Worm (Caenorhabditis elegans): Measurements from ENCODE around the gene btb-7.

Gene btb-7

ce11 chrII:1712938-1713337 lies at the start of gene btb-7:
Gene btb-7, plus strand, starts transcription at chrII:1713238.
- TF ChIP-seq sem-2 (GFP tag; optimal IDR thresholded peaks at IDR 0.05) (no peak), snpc-4 (tag; optimal IDR thresholded peaks at IDR 0.05) (no peak), nhr-237 (tag; optimal IDR thresholded peaks at IDR 0.05) (no peak), lsy-2 (tag; optimal IDR thresholded peaks at IDR 0.05) (no peak), elt-1 (tag; optimal IDR thresholded peaks at IDR 0.05; ENCODE audit: borderline replicate concordance, insufficient read depth) (no peak), ceh-43 (GFP tag; optimal IDR thresholded peaks at IDR 0.05) (no peak), nhr-28 (tag; optimal IDR thresholded peaks at IDR 0.05) (no peak), tbx-8 (GFP tag; optimal IDR thresholded peaks at IDR 0.05) (no peak)

DNA sequence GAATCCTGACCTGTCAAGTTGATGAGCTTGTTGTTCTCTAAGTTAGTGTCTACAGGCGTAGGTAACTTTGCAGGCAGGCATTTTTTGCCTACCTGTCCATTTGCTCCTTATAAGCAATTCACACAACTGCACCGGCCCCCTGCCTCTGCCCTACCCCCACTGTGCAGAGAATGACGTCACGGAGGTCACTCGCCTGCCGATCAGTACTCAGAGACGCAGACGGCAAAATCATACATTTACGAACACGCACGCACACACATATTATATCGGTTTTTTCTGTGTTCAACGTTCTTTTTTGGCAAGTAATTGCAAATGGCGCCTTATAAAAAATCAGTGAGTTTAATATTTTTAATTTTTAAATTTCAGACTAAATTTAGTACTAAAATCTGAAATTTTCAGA lies 49.5 kb upstream of the btb-7 start, which contains the start of gene duxl-1:
Gene duxl-1 (plus strand): TSS at position 184 of the 400 bp plus-strand sequence.
- TF ChIP-seq cnd-1 (tag; optimal IDR thresholded peaks at IDR 0.05) = peak; percentile 21
- no peak for TF ChIP-seq unc-120 (tag; optimal IDR thresholded peaks at IDR 0.05; ENCODE audit: poor library complexity, severe bottlenecking)
- TF ChIP-seq nhr-237 (tag; optimal IDR thresholded peaks at IDR 0.05) = no peak
- TF ChIP-seq lin-13 (tag; optimal IDR thresholded peaks at IDR 0.05) = no peak
- no peak for TF ChIP-seq unc-39 (tag; optimal IDR thresholded peaks at IDR 0.05)
- TF ChIP-seq ces-1 (GFP tag; optimal IDR thresholded peaks at IDR 0.05) = no peak
- TF ChIP-seq ztf-11 (tag; optimal IDR thresholded peaks at IDR 0.05) = peak; percentile 45
- no peak for TF ChIP-seq ceh-83 (GFP tag; optimal IDR thresholded peaks at IDR 0.05)
- no peak for TF ChIP-seq bed-3 (GFP tag; optimal IDR thresholded peaks at IDR 0.05)
- no peak for TF ChIP-seq blmp-1 (tag; optimal IDR thresholded peaks at IDR 0.05)
- no peak for TF ChIP-seq nhr-12 (tag; optimal IDR thresholded peaks at IDR 0.05)
- TF ChIP-seq mep-1 (tag; optimal IDR thresholded peaks at IDR 0.05) = peak; percentile 10
- TF ChIP-seq snpc-4 (tag; optimal IDR thresholded peaks at IDR 0.05) = no peak
- no peak for TF ChIP-seq hlh-1 (tag; optimal IDR thresholded peaks at IDR 0.05)
- TF ChIP-seq ceh-39 (tag; optimal IDR thresholded peaks at IDR 0.05) = peak; percentile 93
- peak; percentile 31 for TF ChIP-seq pha-4 (tag; optimal IDR thresholded peaks at IDR 0.05)
- TF ChIP-seq zip-8 (tag; optimal IDR thresholded peaks at IDR 0.05) = peak; percentile 8
- no peak for TF ChIP-seq sptf-1 (tag; optimal IDR thresholded peaks at IDR 0.05)
- no peak for TF ChIP-seq mab-5 (tag; optimal IDR thresholded peaks at IDR 0.05)

DNA sequence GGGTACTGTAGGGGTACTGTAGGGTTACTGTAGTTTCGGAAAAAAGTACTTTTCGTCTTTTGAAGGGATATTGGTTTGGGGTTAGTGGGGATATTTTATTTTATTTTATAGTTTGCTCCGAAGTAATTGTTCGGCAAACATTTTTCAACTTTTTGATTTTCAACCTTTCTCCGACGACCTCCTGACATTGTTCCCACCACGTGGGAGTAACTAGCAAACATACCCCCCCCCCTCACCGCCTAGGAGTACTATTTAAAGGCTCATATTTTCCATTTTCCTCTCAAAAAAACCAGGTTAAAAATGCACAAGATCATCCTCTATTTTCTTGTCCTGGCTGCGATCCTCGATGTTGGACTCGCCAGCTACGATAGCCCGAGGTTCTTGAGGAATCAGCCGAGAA lies 47.0 kb upstream of the btb-7 start, which contains the start of gene srlf-29:
Gene srlf-29 (plus strand): TSS at position 301 of the 400 bp plus-strand sequence.
- TF ChIP-seq nhr-76 (tag; optimal IDR thresholded peaks at IDR 0.05) (no peak), blmp-1 (tag; optimal IDR thresholded peaks at IDR 0.05) (no peak), pha-4 (tag; optimal IDR thresholded peaks at IDR 0.05) (no peak), sem-2 (GFP tag; optimal IDR thresholded peaks at IDR 0.05) (no peak)

DNA sequence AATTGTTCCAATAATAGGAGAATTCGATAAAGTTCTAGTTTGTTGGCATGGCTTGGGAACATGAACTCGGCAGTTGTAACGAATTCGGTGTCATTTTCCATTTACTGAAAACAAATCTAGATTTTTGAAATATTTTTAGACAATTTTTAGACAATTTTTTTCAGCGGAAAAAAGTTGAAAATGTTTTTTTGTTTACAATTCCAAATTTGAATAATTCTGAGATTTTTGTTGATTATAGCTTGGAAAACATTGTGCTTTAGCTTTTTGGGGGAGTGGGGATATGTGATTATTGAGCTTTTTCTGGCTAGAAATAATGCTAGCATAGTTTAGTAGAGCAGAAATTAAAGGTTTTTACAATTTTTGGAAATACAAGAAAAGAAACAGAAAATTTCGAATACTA lies 44.1 kb upstream of the btb-7 start, which contains the start of gene srw-97:
Gene srw-97 (minus strand): TSS at position 101 of the 400 bp plus-strand sequence.
- no peak for TF ChIP-seq snpc-4 (tag; optimal IDR thresholded peaks at IDR 0.05)
- TF ChIP-seq nhr-76 (tag; optimal IDR thresholded peaks at IDR 0.05) = no peak
- no peak for TF ChIP-seq hlh-1 (tag; optimal IDR thresholded peaks at IDR 0.05)
- no peak for TF ChIP-seq nhr-2 (tag; optimal IDR thresholded peaks at IDR 0.05)
- TF ChIP-seq unc-39 (tag; optimal IDR thresholded peaks at IDR 0.05) = no peak
- TF ChIP-seq M03D4.4 (tag; optimal IDR thresholded peaks at IDR 0.05) = no peak
- TF ChIP-seq sem-2 (GFP tag; optimal IDR thresholded peaks at IDR 0.05) = no peak
- no peak for TF ChIP-seq ham-2 (GFP tag; optimal IDR thresholded peaks at IDR 0.05)
- no peak for TF ChIP-seq zip-8 (tag; optimal IDR thresholded peaks at IDR 0.05)
- TF ChIP-seq flh-1 (GFP tag; optimal IDR thresholded peaks at IDR 0.05) = no peak
- TF ChIP-seq ceh-43 (GFP tag; optimal IDR thresholded peaks at IDR 0.05) = no peak
- TF ChIP-seq cnd-1 (tag; optimal IDR thresholded peaks at IDR 0.05) = no peak
- TF ChIP-seq pha-4 (tag; optimal IDR thresholded peaks at IDR 0.05) = no peak

- no peak for TF ChIP-seq blmp-1 (tag; optimal IDR thresholded peaks at IDR 0.05)
- no peak for TF ChIP-seq M03D4.4 (tag; optimal IDR thresholded peaks at IDR 0.05)
- no peak for TF ChIP-seq sem-2 (GFP tag; optimal IDR thresholded peaks at IDR 0.05)
- TF ChIP-seq drap-1 (GFP tag; optimal IDR thresholded peaks at IDR 0.05) = no peak
- no peak for TF ChIP-seq unc-120 (tag; optimal IDR thresholded peaks at IDR 0.05; ENCODE audit: poor library complexity, severe bottlenecking)
- TF ChIP-seq tbx-8 (GFP tag; optimal IDR thresholded peaks at IDR 0.05) = no peak
- TF ChIP-seq hlh-1 (tag; optimal IDR thresholded peaks at IDR 0.05) = no peak
- no peak for TF ChIP-seq mls-2 (tag; optimal IDR thresholded peaks at IDR 0.05)
- TF ChIP-seq pha-4 (tag; optimal IDR thresholded peaks at IDR 0.05) = no peak
- TF ChIP-seq bed-3 (GFP tag; optimal IDR thresholded peaks at IDR 0.05) = no peak
- no peak for TF ChIP-seq cnd-1 (tag; optimal IDR thresholded peaks at IDR 0.05)
These were observed 42.7 kb upstream of the btb-7 start, which contains the start of gene nhx-6 for ce11 chrII:1670260-1670879. Gene nhx-6, plus strand, starts transcription at chrII:1670829.

All from whole organism, mixed stage, embryonic.